Worm (Caenorhabditis elegans): Measurements from ENCODE around the gene bcc-1.

The bcc-1 gene

DNA sequence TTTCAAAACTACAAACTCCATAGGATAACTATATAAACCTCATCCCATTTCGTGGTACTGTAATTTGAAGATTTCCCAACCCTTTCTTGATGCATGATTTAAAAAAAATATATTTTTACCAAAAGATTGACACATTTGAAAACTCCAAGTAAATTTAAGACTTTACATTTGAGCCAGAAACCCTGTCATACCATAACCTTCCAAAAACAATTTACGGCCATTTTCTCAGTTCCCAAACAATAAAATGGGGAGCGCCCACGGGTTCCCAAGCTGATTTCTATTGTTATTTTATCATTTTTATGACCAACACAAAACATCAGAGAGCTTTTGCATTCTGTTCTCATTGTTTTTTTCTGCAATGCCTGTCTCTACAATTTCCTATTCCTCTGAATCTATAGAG, 20.3 kb upstream of the bcc-1 start, which contains the start of gene clc-9:
Gene clc-9, plus strand, starts transcription at position 301 of the 400 bp plus-strand sequence.
- TF ChIP-seq tab-1 (GFP tag; IDR thresholded peaks at IDR 0.05) = no peak
- TF ChIP-seq cog-1 (tag; optimal IDR thresholded peaks at IDR 0.05) = no peak
- TF ChIP-seq ref-1 (GFP tag; conservative IDR thresholded peaks at IDR 0.05) = no peak
- TF ChIP-seq flt-1 (GFP tag; IDR thresholded peaks at IDR 0.05) = no peak
- no peak for TF ChIP-seq med-1 (GFP tag; optimal IDR thresholded peaks at IDR 0.05; ENCODE audit: insufficient read depth)
- TF ChIP-seq ztf-29 (GFP tag; IDR thresholded peaks at IDR 0.05) = no peak
- TF ChIP-seq klf-2 (GFP tag; conservative IDR thresholded peaks at IDR 0.05) = no peak
- no peak for TF ChIP-seq ztf-23 (GFP tag; IDR thresholded peaks at IDR 0.05)
- no peak for TF ChIP-seq T22C8.4 (GFP tag; IDR thresholded peaks at IDR 0.05)

DNA sequence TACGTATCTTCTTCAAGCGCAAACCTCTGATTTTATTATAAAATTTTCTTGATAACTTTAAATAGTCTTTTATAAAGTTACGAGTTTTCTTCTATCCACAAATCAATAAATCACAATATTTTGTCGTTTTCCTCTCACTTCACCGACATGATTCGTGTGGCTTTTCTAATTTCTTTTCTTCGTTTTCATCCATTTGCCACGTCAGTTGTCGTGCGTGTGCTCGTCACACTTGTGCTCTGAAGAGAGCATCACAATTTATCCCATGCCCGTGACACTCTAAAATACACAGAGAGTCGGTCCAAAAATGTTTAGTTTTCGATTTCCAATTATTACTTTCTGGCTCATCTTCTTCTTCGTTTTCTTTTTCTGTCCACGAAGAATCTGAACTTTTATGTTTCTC, 19.5 kb upstream of the bcc-1 start:
- TF ChIP-seq klf-2 (GFP tag; conservative IDR thresholded peaks at IDR 0.05) (no peak), flt-1 (GFP tag; IDR thresholded peaks at IDR 0.05) (no peak), ztf-23 (GFP tag; IDR thresholded peaks at IDR 0.05) (no peak), tab-1 (GFP tag; IDR thresholded peaks at IDR 0.05) (no peak), ztf-29 (GFP tag; IDR thresholded peaks at IDR 0.05) (no peak), ref-1 (GFP tag; conservative IDR thresholded peaks at IDR 0.05) (no peak), T22C8.4 (GFP tag; IDR thresholded peaks at IDR 0.05) (no peak), cog-1 (tag; optimal IDR thresholded peaks at IDR 0.05) (no peak), med-1 (GFP tag; optimal IDR thresholded peaks at IDR 0.05; ENCODE audit: insufficient read depth) (no peak)

DNA sequence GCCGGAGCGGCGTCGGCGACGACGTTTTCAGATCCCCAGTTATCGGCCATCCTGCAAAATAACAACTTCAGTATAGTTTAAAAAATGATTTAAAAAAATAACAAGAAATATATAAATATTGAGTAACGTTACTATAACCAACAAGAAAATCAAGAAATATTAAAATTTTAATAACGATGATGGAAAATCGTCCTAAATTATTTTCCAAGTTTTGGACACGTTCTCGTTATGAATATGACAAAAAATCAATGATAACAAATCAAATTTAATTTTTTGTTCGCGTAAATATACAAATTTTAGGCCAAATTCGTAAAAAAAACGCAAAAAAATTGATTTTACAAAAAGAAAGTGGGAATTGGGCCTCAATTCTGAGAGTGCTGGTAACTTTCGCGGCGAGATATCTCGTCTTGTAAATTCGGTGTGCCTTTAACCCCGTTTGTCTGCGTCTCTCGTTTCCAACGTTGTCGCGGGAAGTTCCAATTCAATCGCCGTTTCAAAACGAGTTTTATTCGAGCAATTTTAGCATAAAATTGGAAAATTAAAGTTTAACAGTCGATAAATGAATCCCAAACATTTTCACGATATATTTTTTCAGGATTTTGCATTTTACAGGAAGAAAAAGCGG, 18.8 kb upstream of the bcc-1 start, which contains the start of gene rps-5:
Gene rps-5, minus strand, starts transcription at position 51 of the 625 bp plus-strand sequence.
- no peak for TF ChIP-seq T22C8.4 (GFP tag; IDR thresholded peaks at IDR 0.05)
- TF ChIP-seq med-1 (GFP tag; optimal IDR thresholded peaks at IDR 0.05; ENCODE audit: insufficient read depth) = no peak
- TF ChIP-seq ztf-23 (GFP tag; IDR thresholded peaks at IDR 0.05) = no peak
- TF ChIP-seq ref-1 (GFP tag; conservative IDR thresholded peaks at IDR 0.05) = no peak
- no peak for TF ChIP-seq klf-2 (GFP tag; conservative IDR thresholded peaks at IDR 0.05)
- no peak for TF ChIP-seq cog-1 (tag; optimal IDR thresholded peaks at IDR 0.05)
- no peak for TF ChIP-seq flt-1 (GFP tag; IDR thresholded peaks at IDR 0.05)
- TF ChIP-seq tab-1 (GFP tag; IDR thresholded peaks at IDR 0.05) = no peak

DNA sequence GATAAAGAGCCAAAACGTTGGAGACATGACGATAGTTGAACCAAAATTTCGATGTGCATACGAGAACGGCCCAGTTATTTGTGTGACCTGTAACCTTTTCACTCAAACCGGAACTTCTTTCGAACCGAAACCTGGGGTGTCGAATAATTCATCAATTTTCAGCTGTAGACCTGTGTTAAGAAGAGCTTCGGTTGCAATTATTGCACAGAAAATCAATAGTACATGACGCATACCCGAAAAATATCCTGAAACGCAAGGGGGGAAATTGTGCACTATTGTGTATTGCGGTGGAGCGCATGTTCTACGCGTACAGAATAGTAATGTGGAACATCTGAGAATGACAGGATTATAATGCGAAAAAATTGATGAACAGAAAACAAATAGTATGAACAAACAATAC, 17.4 kb upstream of the bcc-1 start, which contains the start of gene pigk-1:
Gene pigk-1, minus strand, starts transcription at position 248 of the 400 bp plus-strand sequence.
- TF ChIP-seq T22C8.4 (GFP tag; IDR thresholded peaks at IDR 0.05) (no peak), ref-1 (GFP tag; conservative IDR thresholded peaks at IDR 0.05) (no peak), flt-1 (GFP tag; IDR thresholded peaks at IDR 0.05) (no peak), tab-1 (GFP tag; IDR thresholded peaks at IDR 0.05) (no peak), ztf-29 (GFP tag; IDR thresholded peaks at IDR 0.05) (no peak), ztf-23 (GFP tag; IDR thresholded peaks at IDR 0.05) (no peak), klf-2 (GFP tag; conservative IDR thresholded peaks at IDR 0.05) (no peak), med-1 (GFP tag; optimal IDR thresholded peaks at IDR 0.05; ENCODE audit: insufficient read depth) (no peak), cog-1 (tag; optimal IDR thresholded peaks at IDR 0.05) (no peak)

DNA sequence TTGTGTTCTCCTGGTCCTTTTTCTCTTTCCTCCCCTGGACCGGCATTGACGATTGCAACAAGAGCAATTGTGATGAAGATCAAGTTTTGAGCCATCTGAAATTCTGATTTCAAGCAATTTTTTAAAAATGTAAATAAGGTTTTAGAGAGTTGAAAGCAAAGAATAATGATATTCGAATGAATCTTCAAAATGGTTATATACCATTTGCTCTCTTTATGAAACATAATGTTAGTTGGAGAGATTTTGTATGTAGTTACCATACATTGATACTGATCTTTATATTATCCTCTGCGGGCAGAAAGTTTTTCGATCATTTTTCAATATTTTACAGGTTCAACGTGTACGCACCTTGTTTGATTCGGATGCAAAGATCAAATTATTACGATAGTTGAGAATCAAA, 13.4 kb upstream of the bcc-1 start, which contains the start of gene srlf-24:
Gene srlf-24, minus strand, starts transcription at position 101 of the 400 bp plus-strand sequence.
- TF ChIP-seq T22C8.4 (GFP tag; IDR thresholded peaks at IDR 0.05) = no peak
- TF ChIP-seq tab-1 (GFP tag; IDR thresholded peaks at IDR 0.05) = no peak
- no peak for TF ChIP-seq ref-1 (GFP tag; conservative IDR thresholded peaks at IDR 0.05)
- no peak for TF ChIP-seq flt-1 (GFP tag; IDR thresholded peaks at IDR 0.05)
- no peak for TF ChIP-seq ztf-29 (GFP tag; IDR thresholded peaks at IDR 0.05)
- TF ChIP-seq med-1 (GFP tag; optimal IDR thresholded peaks at IDR 0.05; ENCODE audit: insufficient read depth) = no peak
- no peak for TF ChIP-seq klf-2 (GFP tag; conservative IDR thresholded peaks at IDR 0.05)
- no peak for TF ChIP-seq ztf-23 (GFP tag; IDR thresholded peaks at IDR 0.05)
- TF ChIP-seq cog-1 (tag; optimal IDR thresholded peaks at IDR 0.05) = no peak

DNA sequence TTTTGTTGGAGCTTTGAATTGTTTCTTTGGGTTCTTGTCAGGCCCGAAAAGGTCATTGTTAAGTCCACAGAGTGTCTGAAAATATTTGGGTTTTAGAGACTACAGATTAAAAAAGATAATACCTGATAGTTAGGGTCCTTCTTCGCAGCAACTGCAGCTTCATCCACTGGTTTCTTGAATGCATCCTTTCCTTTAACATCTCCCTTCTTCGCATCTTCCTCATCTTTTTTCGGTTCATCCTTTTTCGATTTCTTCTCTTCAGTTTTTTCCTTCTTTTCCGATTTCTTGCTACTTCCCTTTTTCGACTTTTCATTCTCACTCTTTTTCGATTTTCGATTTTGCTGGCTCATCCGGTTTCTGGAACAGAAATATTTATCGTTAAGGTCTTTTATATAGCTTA, 11.1 kb upstream of the bcc-1 start:
- TF ChIP-seq ref-1 (GFP tag; conservative IDR thresholded peaks at IDR 0.05) (no peak), ztf-23 (GFP tag; IDR thresholded peaks at IDR 0.05) (no peak), ztf-29 (GFP tag; IDR thresholded peaks at IDR 0.05) (no peak), med-1 (GFP tag; optimal IDR thresholded peaks at IDR 0.05; ENCODE audit: insufficient read depth) (no peak), T22C8.4 (GFP tag; IDR thresholded peaks at IDR 0.05) (no peak), cog-1 (tag; optimal IDR thresholded peaks at IDR 0.05) (no peak), tab-1 (GFP tag; IDR thresholded peaks at IDR 0.05) (no peak), klf-2 (GFP tag; conservative IDR thresholded peaks at IDR 0.05) (no peak)

DNA sequence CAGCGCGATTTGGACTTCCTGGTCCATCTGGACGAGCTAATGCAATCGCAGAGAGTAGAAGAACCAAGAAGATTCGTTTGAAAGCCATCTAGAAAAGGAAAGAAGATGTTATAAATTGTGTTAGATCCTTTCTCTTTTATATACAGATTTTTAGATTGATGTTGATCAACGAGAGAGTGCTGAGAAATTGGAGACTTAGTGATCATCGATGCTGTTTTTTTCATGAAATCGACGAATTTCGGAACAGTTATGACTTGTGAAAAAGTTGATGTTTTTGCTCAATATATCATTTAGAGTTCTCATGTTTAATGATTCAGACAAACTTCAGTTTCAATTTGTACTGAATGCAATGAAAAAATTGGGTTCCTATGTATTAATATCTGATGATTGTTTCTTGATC, 10.3 kb upstream of the bcc-1 start, which contains the start of gene srlf-17:
Gene srlf-17, minus strand, starts transcription at position 101 of the 400 bp plus-strand sequence.
- TF ChIP-seq ztf-23 (GFP tag; IDR thresholded peaks at IDR 0.05) (no peak), flt-1 (GFP tag; IDR thresholded peaks at IDR 0.05) (no peak), T22C8.4 (GFP tag; IDR thresholded peaks at IDR 0.05) (no peak), klf-2 (GFP tag; conservative IDR thresholded peaks at IDR 0.05) (no peak), cog-1 (tag; optimal IDR thresholded peaks at IDR 0.05) (no peak), ref-1 (GFP tag; conservative IDR thresholded peaks at IDR 0.05) (no peak), med-1 (GFP tag; optimal IDR thresholded peaks at IDR 0.05; ENCODE audit: insufficient read depth) (no peak), tab-1 (GFP tag; IDR thresholded peaks at IDR 0.05) (no peak), ztf-29 (GFP tag; IDR thresholded peaks at IDR 0.05) (no peak)

DNA sequence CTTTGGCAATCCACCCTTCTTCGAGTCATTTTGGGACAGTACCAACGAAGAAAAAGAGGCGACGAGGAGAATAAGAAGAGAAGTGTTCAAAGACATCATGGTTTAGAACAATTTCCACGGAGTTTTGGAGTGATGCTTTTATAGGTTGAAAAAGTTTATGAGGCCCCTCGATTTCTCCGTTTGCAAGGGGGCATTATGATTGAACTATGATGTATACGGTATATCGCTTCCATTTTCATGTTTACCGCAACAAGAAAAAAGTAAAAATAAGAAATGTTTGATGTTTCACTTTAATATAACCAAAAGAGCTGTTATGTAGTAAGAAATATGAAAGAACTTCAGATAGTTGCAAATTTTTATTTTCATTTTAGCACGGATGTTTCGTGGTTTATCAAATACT, 9.0 kb upstream of the bcc-1 start, which contains the start of gene srlf-18:
Gene srlf-18, minus strand, starts transcription at position 101 of the 400 bp plus-strand sequence.
- TF ChIP-seq tab-1 (GFP tag; IDR thresholded peaks at IDR 0.05) (no peak), cog-1 (tag; optimal IDR thresholded peaks at IDR 0.05) (no peak), med-1 (GFP tag; optimal IDR thresholded peaks at IDR 0.05; ENCODE audit: insufficient read depth) (no peak), ref-1 (GFP tag; conservative IDR thresholded peaks at IDR 0.05) (no peak), flt-1 (GFP tag; IDR thresholded peaks at IDR 0.05) (no peak), T22C8.4 (GFP tag; IDR thresholded peaks at IDR 0.05) (no peak), ztf-23 (GFP tag; IDR thresholded peaks at IDR 0.05) (no peak), ztf-29 (GFP tag; IDR thresholded peaks at IDR 0.05) (no peak), klf-2 (GFP tag; conservative IDR thresholded peaks at IDR 0.05) (no peak)

DNA sequence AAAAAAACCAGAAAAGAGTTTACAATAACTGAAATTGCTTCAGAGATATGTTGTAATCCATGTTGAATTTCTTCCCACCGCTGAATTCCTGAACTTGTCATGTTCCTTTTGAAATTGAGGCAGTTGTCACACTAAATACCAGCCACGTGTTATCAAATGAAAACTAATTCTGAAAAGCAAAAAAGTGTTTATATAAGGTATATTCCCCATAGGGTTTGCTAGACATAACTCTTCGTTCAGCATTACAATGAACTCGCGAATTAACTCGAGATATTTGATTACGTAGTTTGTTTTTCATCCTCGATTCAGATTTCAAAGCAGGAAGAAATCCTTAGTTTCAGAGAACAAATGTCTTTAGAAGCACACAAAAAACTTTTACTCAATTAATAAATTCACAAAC, 7.9 kb upstream of the bcc-1 start, which contains the start of gene str-3:
Gene str-3, minus strand, starts transcription at position 101 of the 400 bp plus-strand sequence.
- TF ChIP-seq klf-2 (GFP tag; conservative IDR thresholded peaks at IDR 0.05) (no peak), cog-1 (tag; optimal IDR thresholded peaks at IDR 0.05) (no peak), tab-1 (GFP tag; IDR thresholded peaks at IDR 0.05) (no peak), ztf-29 (GFP tag; IDR thresholded peaks at IDR 0.05) (no peak), flt-1 (GFP tag; IDR thresholded peaks at IDR 0.05) (no peak), T22C8.4 (GFP tag; IDR thresholded peaks at IDR 0.05) (no peak), ref-1 (GFP tag; conservative IDR thresholded peaks at IDR 0.05) (no peak), med-1 (GFP tag; optimal IDR thresholded peaks at IDR 0.05; ENCODE audit: insufficient read depth) (no peak), ztf-23 (GFP tag; IDR thresholded peaks at IDR 0.05) (no peak)
